Worm (Caenorhabditis elegans) whole organism, mixed stage, embryonic: ENCODE data around the gene sri-61.
A peak's percentile ranks its signal among the peaks of the same experiment; 100 is the strongest.

Experiments
- M03D4.4 ChIP-seq: sonication (generic microtip); optimal IDR thresholded peaks from 2 replicates; lab custom pipeline; 2017; ENCODE audit warnings: mild to moderate bottlenecking, missing genetic modification characterization, missing compliant biosample characterization
- bed-3 ChIP-seq: fragments of 200-800 bp; sonication (Bioruptor generic); optimal IDR thresholded peaks from 3 replicates; lab custom pipeline; 2018; ENCODE audit warnings: mild to moderate bottlenecking, missing genetic modification characterization, moderate library complexity, missing compliant biosample characterization
- blmp-1 ChIP-seq: fragments of 150-350 bp; optimal IDR thresholded peaks from 2 replicates; lab custom pipeline; 2014; ENCODE audit warnings: missing biosample characterization, missing genetic modification characterization
- ceh-39 ChIP-seq: fragments of 150-350 bp; optimal IDR thresholded peaks from 2 replicates; lab custom pipeline; 2014; ENCODE audit warnings: missing biosample characterization, missing genetic modification characterization
- ceh-43 ChIP-seq: fragments of 200-800 bp; sonication (Bioruptor generic); optimal IDR thresholded peaks from 2 replicates; lab custom pipeline; 2018; ENCODE audit warnings: mild to moderate bottlenecking, missing genetic modification characterization, moderate library complexity, missing compliant biosample characterization
- ceh-83 ChIP-seq: fragments of 200-800 bp; sonication (Bioruptor generic); optimal IDR thresholded peaks from 2 replicates; lab custom pipeline; 2018; ENCODE audit warnings: mild to moderate bottlenecking, missing genetic modification characterization, missing compliant biosample characterization
- ces-1 ChIP-seq: fragments of 150-350 bp; optimal IDR thresholded peaks from 2 replicates; lab custom pipeline; 2014; ENCODE audit warnings: missing biosample characterization, missing genetic modification reagents, missing genetic modification characterization
- cnd-1 ChIP-seq: fragments of 200-800 bp; sonication (Bioruptor generic); optimal IDR thresholded peaks from 2 replicates; lab custom pipeline; 2018; ENCODE audit warnings: mild to moderate bottlenecking, missing genetic modification characterization, missing compliant biosample characterization
- drap-1 ChIP-seq: fragments of 200-800 bp; sonication (Bioruptor generic); optimal IDR thresholded peaks from 3 replicates; lab custom pipeline; 2018; ENCODE audit warnings: mild to moderate bottlenecking, missing genetic modification characterization, missing compliant biosample characterization
- elt-1 ChIP-seq: sonication (generic microtip); optimal IDR thresholded peaks from 2 replicates; lab custom pipeline; 2017; ENCODE audit warnings: missing genetic modification characterization, mild to moderate bottlenecking, missing compliant biosample characterization, antibody characterized with exemption, moderate library complexity, borderline replicate concordance; ENCODE audit not compliant: insufficient read depth
- elt-3 ChIP-seq: fragments of 150-350 bp; optimal IDR thresholded peaks from 2 replicates; lab custom pipeline; 2014; ENCODE audit warnings: missing biosample characterization, missing genetic modification characterization
- lin-13 ChIP-seq: fragments of 150-350 bp; optimal IDR thresholded peaks from 2 replicates; lab custom pipeline; 2014; ENCODE audit warnings: missing biosample characterization, missing genetic modification characterization
- lin-32 ChIP-seq: fragments of 200-800 bp; sonication (Bioruptor generic); optimal IDR thresholded peaks from 2 replicates; lab custom pipeline; 2018; ENCODE audit warnings: mild to moderate bottlenecking, missing genetic modification characterization, missing compliant biosample characterization
- lsy-2 ChIP-seq: fragments of 150-350 bp; optimal IDR thresholded peaks from 2 replicates; lab custom pipeline; 2014; ENCODE audit warnings: missing biosample characterization, missing genetic modification characterization
- mab-5 ChIP-seq: fragments of 150-350 bp; optimal IDR thresholded peaks from 2 replicates; lab custom pipeline; 2014; ENCODE audit warnings: missing biosample characterization, missing genetic modification characterization
- mep-1 ChIP-seq: fragments of 150-350 bp; optimal IDR thresholded peaks from 2 replicates; lab custom pipeline; 2017; ENCODE audit warnings: missing biosample characterization, missing genetic modification reagents, missing genetic modification characterization, inconsistent platforms
- mls-2 ChIP-seq: sonication (generic microtip); optimal IDR thresholded peaks from 2 replicates; lab custom pipeline; 2016; ENCODE audit warnings: mild to moderate bottlenecking, missing genetic modification characterization, moderate library complexity, missing compliant biosample characterization
- nhr-12 ChIP-seq: fragments of 150-350 bp; optimal IDR thresholded peaks from 2 replicates; lab custom pipeline; 2014; ENCODE audit warnings: missing biosample characterization, missing genetic modification characterization
- nhr-2 ChIP-seq: fragments of 150-350 bp; optimal IDR thresholded peaks from 2 replicates; lab custom pipeline; 2014; ENCODE audit warnings: missing biosample characterization, missing genetic modification characterization
- nhr-76 ChIP-seq: sonication (generic microtip); optimal IDR thresholded peaks from 2 replicates; lab custom pipeline; 2017; ENCODE audit warnings: missing biosample characterization, missing genetic modification characterization
- pha-4 ChIP-seq: fragments of 150-350 bp; optimal IDR thresholded peaks from 2 replicates; lab custom pipeline; 2018; ENCODE audit warnings: missing biosample characterization, missing genetic modification reagents, missing genetic modification characterization
- sem-2 ChIP-seq: fragments of 200-800 bp; sonication (Bioruptor generic); optimal IDR thresholded peaks from 2 replicates; lab custom pipeline; 2018; ENCODE audit warnings: mild to moderate bottlenecking, missing genetic modification characterization, missing compliant biosample characterization
- snpc-4 ChIP-seq: fragments of 150-350 bp; optimal IDR thresholded peaks from 2 replicates; lab custom pipeline; 2014; ENCODE audit warnings: missing biosample characterization, missing genetic modification characterization
- tbx-8 ChIP-seq: fragments of 200-800 bp; sonication (Bioruptor generic); optimal IDR thresholded peaks from 2 replicates; lab custom pipeline; 2018; ENCODE audit warnings: mild to moderate bottlenecking, missing genetic modification characterization, moderate library complexity, missing compliant biosample characterization
- unc-120 ChIP-seq: sonication (generic microtip); optimal IDR thresholded peaks from 2 replicates; lab custom pipeline; 2017; ENCODE audit warnings: missing genetic modification characterization, missing compliant biosample characterization; ENCODE audit not compliant: poor library complexity, severe bottlenecking
- unc-39 ChIP-seq: fragments of 150-350 bp; optimal IDR thresholded peaks from 2 replicates; lab custom pipeline; 2014; ENCODE audit warnings: missing biosample characterization, missing genetic modification characterization
- unc-62 ChIP-seq: fragments of 150-350 bp; optimal IDR thresholded peaks from 2 replicates; lab custom pipeline; 2014; ENCODE audit warnings: missing biosample characterization, missing genetic modification reagents, missing genetic modification characterization
- zip-8 ChIP-seq: fragments of 150-350 bp; optimal IDR thresholded peaks from 2 replicates; lab custom pipeline; 2014; ENCODE audit warnings: missing biosample characterization, missing genetic modification characterization
- ztf-11 ChIP-seq: fragments of 150-350 bp; optimal IDR thresholded peaks from 2 replicates; lab custom pipeline; 2014; ENCODE audit warnings: missing biosample characterization, missing genetic modification characterization

Gene sri-61

ce11 chrII:2707872-2708271, 7.7 kb upstream of the sri-61 start, which contains the start of gene Y47G7B.2:
Y47G7B.2 (minus strand) TSS chrII:2708014.
- TF ChIP-seq unc-62 (no peak), nhr-12 (no peak), snpc-4 (no peak), nhr-2 (tag; lab: Kevin White, UChicago) (no peak)

DNA sequence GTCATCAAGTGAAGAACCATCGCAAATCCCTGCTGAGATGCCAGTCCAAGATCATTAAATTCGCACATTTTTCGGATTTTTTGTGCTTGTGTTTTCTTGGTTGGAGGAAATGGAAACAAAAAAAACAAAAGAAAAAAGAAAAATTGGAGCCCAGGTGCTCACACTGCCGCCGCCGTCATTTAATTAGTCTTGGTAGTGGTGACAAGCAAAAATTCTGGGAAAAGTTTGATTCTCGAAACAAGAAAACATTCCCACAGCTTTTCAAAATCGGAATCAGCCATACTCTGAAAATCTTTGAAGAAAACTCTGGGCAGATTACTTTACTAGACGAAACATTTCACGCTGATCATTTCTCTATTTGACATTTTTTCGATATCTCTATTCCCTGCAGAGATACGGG, 5.1 kb upstream of the sri-61 start, which contains the start of gene srh-128:
srh-128 (minus strand) TSS at position 101 of the 400 bp plus-strand sequence.
- no peak for TF ChIP-seq ceh-83 (GFP tag; lab: Kevin White, UChicago)
- TF ChIP-seq mls-2 (tag; lab: Kevin White, UChicago): no peak
- TF ChIP-seq mab-5 (tag; lab: Kevin White, UChicago): no peak
- no peak for TF ChIP-seq lin-32 (GFP tag; lab: Kevin White, UChicago)
- no peak for TF ChIP-seq tbx-8
- TF ChIP-seq ces-1: no peak
- TF ChIP-seq, all 35 proteins: peak for 0

DNA sequence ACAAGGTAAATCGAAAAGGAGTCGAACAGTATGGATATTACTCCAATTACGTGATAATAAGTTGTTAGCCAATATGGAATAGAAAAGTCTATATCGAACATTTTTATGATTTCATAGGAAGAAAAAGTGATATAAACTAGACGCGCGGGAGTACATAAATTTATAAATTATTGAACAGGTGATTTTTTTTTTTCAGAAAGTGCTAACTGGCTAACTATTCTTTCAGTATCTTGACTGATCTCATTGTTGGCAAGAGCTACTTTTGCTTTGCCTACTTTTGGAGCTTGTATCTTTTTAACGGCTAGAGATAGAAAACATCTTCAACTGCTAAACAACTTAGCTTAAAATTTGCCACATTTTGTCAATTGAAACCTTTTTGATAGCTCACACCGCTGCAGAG, 2.6 kb upstream of the sri-61 start, which contains the start of gene sri-60:
sri-60 (minus strand) TSS at position 101 of the 400 bp plus-strand sequence.
- TF ChIP-seq ceh-83 (GFP tag; lab: Kevin White, UChicago) (no peak), lsy-2 (tag; lab: Kevin White, UChicago) (no peak), pha-4 (tag; lab: Kevin White, UChicago) (no peak), nhr-76 (no peak), ztf-11 (tag; lab: Kevin White, UChicago) (no peak), mls-2 (tag; lab: Kevin White, UChicago) (no peak), ceh-43 (GFP tag; lab: Kevin White, UChicago) (no peak), mab-5 (tag; lab: Kevin White, UChicago) (no peak), mep-1 (no peak), zip-8 (tag; lab: Kevin White, UChicago) (no peak), nhr-12 (no peak), nhr-2 (tag; lab: Kevin White, UChicago) (no peak), lin-32 (GFP tag; lab: Kevin White, UChicago) (no peak)

DNA sequence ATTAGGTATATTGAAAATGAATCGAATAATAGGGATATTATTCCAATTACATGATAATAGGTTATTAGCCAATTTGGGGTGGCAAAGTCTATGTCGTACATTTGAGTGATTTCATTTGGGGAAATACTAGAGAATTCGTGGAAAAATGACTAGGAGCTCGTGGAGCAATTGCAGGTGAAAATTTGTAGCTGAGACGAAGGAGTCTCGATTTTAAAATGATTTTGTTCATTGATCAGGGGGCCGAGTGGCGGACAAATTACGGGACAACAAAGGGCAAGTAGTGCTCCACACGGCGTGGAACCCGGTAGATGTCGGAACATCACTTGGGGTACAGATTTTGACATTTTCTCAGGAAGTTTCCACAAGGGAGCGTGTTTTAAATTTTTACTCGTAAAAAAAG, 1.8 kb downstream of the sri-61 start, which contains the start of gene sri-62:
sri-62 (minus strand) TSS at position 101 of the 400 bp plus-strand sequence.
- TF ChIP-seq cnd-1 (no peak), elt-1 (tag; lab: Kevin White, UChicago) (no peak), ceh-39 (tag; lab: Kevin White, UChicago) (no peak), lin-13 (no peak), elt-3 (tag; lab: Kevin White, UChicago) (no peak), mab-5 (tag; lab: Kevin White, UChicago) (no peak), ces-1 (no peak), nhr-2 (tag; lab: Kevin White, UChicago) (no peak), lsy-2 (tag; lab: Kevin White, UChicago) (no peak), pha-4 (tag; lab: Kevin White, UChicago) (no peak), ceh-83 (GFP tag; lab: Kevin White, UChicago) (no peak), drap-1 (no peak), M03D4.4 (tag; lab: Kevin White, UChicago) (no peak), mep-1 (no peak)

- no peak for TF ChIP-seq drap-1
- peak; percentile 18 for TF ChIP-seq ces-1
Measured at ce11 chrII:2695079-2695478, 5.0 kb downstream of the sri-61 start.

DNA sequence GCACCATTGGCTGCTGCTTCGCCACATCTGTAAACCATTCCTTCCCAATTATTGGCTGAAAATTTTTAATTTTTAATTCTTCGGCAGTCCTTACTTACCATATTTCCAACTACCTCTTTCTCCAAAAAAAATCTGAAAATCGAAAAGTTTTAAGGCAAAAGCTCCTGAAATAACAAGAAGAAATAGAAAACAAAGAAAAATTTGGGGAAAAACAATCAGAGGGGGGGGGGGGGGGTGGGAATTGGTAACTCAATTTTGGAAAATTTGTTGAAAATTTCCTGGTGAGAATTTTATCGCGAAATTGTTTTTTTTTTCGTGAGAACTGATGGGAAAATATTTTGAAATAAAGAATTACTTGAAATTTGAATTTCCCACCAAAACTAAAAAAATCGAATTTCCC, 7.7 kb downstream of the sri-61 start, which contains the start of gene set-11:
set-11 (minus strand) TSS at position 101 of the 400 bp plus-strand sequence.
- TF ChIP-seq unc-39 (tag; lab: Kevin White, UChicago) (no peak), blmp-1 (tag; lab: Kevin White, UChicago) (no peak), bed-3 (GFP tag; lab: Kevin White, UChicago) (no peak), mep-1 (no peak), ceh-43 (GFP tag; lab: Kevin White, UChicago) (no peak), unc-120 (tag; lab: Kevin White, UChicago) (no peak), lin-13 (no peak), ces-1 (no peak), elt-3 (tag; lab: Kevin White, UChicago) (no peak), snpc-4 (no peak), mab-5 (tag; lab: Kevin White, UChicago) (no peak), sem-2 (GFP tag; lab: Kevin White, UChicago) (no peak), pha-4 (tag; lab: Kevin White, UChicago) (no peak)
